Fruit fly (Drosophila melanogaster): Measurements from ENCODE around the gene CG34012.

Gene CG34012

dm6 chr3L:11118627-11119395 is 9.5 kb upstream of the CG34012 start (continued):
- peak; percentile 72 for TF ChIP-seq CG13424 (tag; optimal IDR thresholded peaks at IDR 0.05)
- no peak for TF ChIP-seq Tbp (GFP tag; optimal IDR thresholded peaks at IDR 0.05)
- peak; percentile 64; the same call in 1 of the 3 replicates for TF ChIP-seq CG17361 (GFP tag; IDR thresholded peaks at IDR 0.05)
- peak; percentile 77 for TF ChIP-seq CG31365 (tag; optimal IDR thresholded peaks at IDR 0.05)
- peak; percentile 66 for TF ChIP-seq gcm (GFP tag; optimal IDR thresholded peaks at IDR 0.05)
- peak; percentile 91 for TF ChIP-seq CG15601 (tag; optimal IDR thresholded peaks at IDR 0.05)
- TF ChIP-seq CG15514 (GFP tag; optimal IDR thresholded peaks at IDR 0.05) = peak; percentile 73
- peak; percentile 6 for TF ChIP-seq da (GFP tag; optimal IDR thresholded peaks at IDR 0.05)
- TF ChIP-seq ase (GFP tag; IDR thresholded peaks at IDR 0.05) = 0 out of 3 replicates have a peak, but pooled peaks have one; percentile 30
- peak; percentile 21 for TF ChIP-seq Sry-β (GFP tag; optimal IDR thresholded peaks at IDR 0.05)
- no peak for TF ChIP-seq CG6272 (GFP tag; IDR thresholded peaks at IDR 0.05)
- 0 out of 2 replicates have a peak, but pooled peaks have one; percentile 34 for TF ChIP-seq CG16779 (GFP tag; IDR thresholded peaks at IDR 0.05)
- no peak for TF ChIP-seq CG7928 (GFP tag; optimal IDR thresholded peaks at IDR 0.05)
- peak; percentile 83 for TF ChIP-seq CG13296 (GFP tag; optimal IDR thresholded peaks at IDR 0.05)
- peak; percentile 15 for TF ChIP-seq ems (GFP tag; optimal IDR thresholded peaks at IDR 0.05)
- TF ChIP-seq CG11456 (GFP tag; IDR thresholded peaks at IDR 0.05) = peak; percentile 81; the same call in 2 of the 3 replicates
- TF ChIP-seq CG6254 (GFP tag; optimal IDR thresholded peaks at IDR 0.05) = peak; percentile 61
- no peak for TF ChIP-seq CG42726 (GFP tag; IDR thresholded peaks at IDR 0.05; ENCODE audit: partially characterized antibody)
- peak; percentile 96 for TF ChIP-seq mirr (GFP tag; optimal IDR thresholded peaks at IDR 0.05)
- no peak for TF ChIP-seq CG43689 (GFP tag; IDR thresholded peaks at IDR 0.05)
- peak; percentile 24 for TF ChIP-seq Nf-YC (tag; optimal IDR thresholded peaks at IDR 0.05)
- TF ChIP-seq CrebB (tag; optimal IDR thresholded peaks at IDR 0.05) = peak; percentile 88
- TF ChIP-seq Stat92E (GFP tag; optimal IDR thresholded peaks at IDR 0.05) = peak in 1 of 3 experiments; percentile 15
- peak; percentile 6 for TF ChIP-seq CTCF (GFP tag; optimal IDR thresholded peaks at IDR 0.05)
- TF ChIP-seq CG15479 (GFP tag; optimal IDR thresholded peaks at IDR 0.05) = peak; percentile 86
- peak; percentile 41 for TF ChIP-seq Bteb2 (GFP tag; optimal IDR thresholded peaks at IDR 0.05)
- TF ChIP-seq fru (optimal IDR thresholded peaks at IDR 0.05) = no peak
- peak; percentile 40 for TF ChIP-seq CG18764 (GFP tag; optimal IDR thresholded peaks at IDR 0.05)
- peak; percentile 61 for TF ChIP-seq CG12155 (GFP tag; optimal IDR thresholded peaks at IDR 0.05)
- TF ChIP-seq CG34224 (GFP tag; IDR thresholded peaks at IDR 0.05; ENCODE audit: partially characterized antibody) = peak; percentile 12; the same call in 1 of the 3 replicates
- peak; percentile 89 for TF ChIP-seq Hmr (GFP tag; optimal IDR thresholded peaks at IDR 0.05)
- TF ChIP-seq luna (GFP tag; optimal IDR thresholded peaks at IDR 0.05) = no peak
- 0 out of 2 replicates have a peak, but pooled peaks have one; percentile 26 for TF ChIP-seq CG11696 (GFP tag; IDR thresholded peaks at IDR 0.05)
- no peak for TF ChIP-seq D (optimal IDR thresholded peaks at IDR 0.05)
- peak; percentile 61 for TF ChIP-seq D (GFP tag; optimal IDR thresholded peaks at IDR 0.05)
- peak; percentile 81 for TF ChIP-seq HLHmδ (GFP tag; optimal IDR thresholded peaks at IDR 0.05)
- TF ChIP-seq onecut (GFP tag; IDR thresholded peaks at IDR 0.05) = peak; percentile 84
- TF ChIP-seq ind (GFP tag; optimal IDR thresholded peaks at IDR 0.05) = no peak
- peak; percentile 48; the same call in 1 of the 3 replicates for TF ChIP-seq CG14050 (GFP tag; IDR thresholded peaks at IDR 0.05)
- no peak for TF ChIP-seq esg (GFP tag; conservative IDR thresholded peaks at IDR 0.05)
- peak; percentile 86 for TF ChIP-seq CG10431 (GFP tag; optimal IDR thresholded peaks at IDR 0.05)
- TF ChIP-seq Abd-B (GFP tag; optimal IDR thresholded peaks at IDR 0.05) = no peak
- TF ChIP-seq CG3838 (GFP tag; optimal IDR thresholded peaks at IDR 0.05) = peak; percentile 73
- TF ChIP-seq nmo (GFP tag; optimal IDR thresholded peaks at IDR 0.05) = peak; percentile 16
- no peak for TF ChIP-seq usp (GFP tag; optimal IDR thresholded peaks at IDR 0.05)
- TF ChIP-seq ranshi (GFP tag; IDR thresholded peaks at IDR 0.05) = peak; percentile 31; the same call in 1 of the 2 replicates
- TF ChIP-seq lola (GFP tag; optimal IDR thresholded peaks at IDR 0.05) = peak in 1 of 3 experiments; percentile 18
- TF ChIP-seq CG15269 (tag; optimal IDR thresholded peaks at IDR 0.05) = peak; percentile 62
- peak; percentile 63 for TF ChIP-seq gem (tag; optimal IDR thresholded peaks at IDR 0.05)
